4 worm cellular contexts compared by ENCODE assay signal in genomic region chrIII:2794057-2794456, ce11.
A peak's percentile ranks its signal among the peaks of the same experiment; 100 is the strongest.
TF ChIP-seq lines count a peak whose summit lies in the region.

No protein-coding gene starts in this region.

TF ChIP-seq in whole organism, L3 larva, 47 proteins besides CTCF, POLR2A, EP300 and RAD21:
- TF ChIP-seq eor-1 (tag; optimal IDR thresholded peaks at IDR 0.05; lab: Kevin White, UChicago), result no peak
- no peak for TF ChIP-seq unc-39 (tag; optimal IDR thresholded peaks at IDR 0.05; lab: Kevin White, UChicago)
- peak; percentile 95 for TF ChIP-seq nfya-1 (tag; optimal IDR thresholded peaks at IDR 0.05; lab: Kevin White, UChicago; ENCODE audit: insufficient read depth)

TF ChIP-seq in whole organism, L4 larva, 104 proteins besides CTCF, POLR2A, EP300 and RAD21:
- TF ChIP-seq nhr-237 (tag; optimal IDR thresholded peaks at IDR 0.05; lab: Kevin White, UChicago) (no peak), mdt-29 (GFP tag; IDR thresholded peaks at IDR 0.05; lab: Robert Waterston, UW) (no peak), mep-1 (tag; optimal IDR thresholded peaks at IDR 0.05; lab: Kevin White, UChicago) (no peak), aha-1 (tag; lab: Kevin White, UChicago) (peak; percentile 74)

TF ChIP-seq in whole organism, late embryonic, 69 proteins besides CTCF, POLR2A, EP300 and RAD21:
- TF ChIP-seq nfya-1 (tag; optimal IDR thresholded peaks at IDR 0.05; lab: Kevin White, UChicago), result peak; percentile 95
- TF ChIP-seq npax-4 (tag; optimal IDR thresholded peaks at IDR 0.05; lab: Kevin White, UChicago), result no peak
TF ChIP-seq in whole organism, late embryonic: peak in this region for 1.

TF ChIP-seq in whole organism, young adult, 124 proteins besides CTCF, POLR2A, EP300 and RAD21:
- 0 out of 2 replicates have a peak, but pooled peaks have one; percentile 9 for TF ChIP-seq zfh-2 (GFP tag; conservative IDR thresholded peaks at IDR 0.05; lab: Robert Waterston, UW)
- TF ChIP-seq nfyb-1 (GFP tag; IDR thresholded peaks at IDR 0.05; lab: Robert Waterston, UW), result 0 out of 2 replicates have a peak, but pooled peaks have one; percentile 13
- TF ChIP-seq lin-35 (GFP tag; optimal IDR thresholded peaks at IDR 0.05; lab: Kevin White, UChicago), result no peak
